Fruit fly (Drosophila melanogaster) whole organism, embryonic: ENCODE measurements around the gene Sf3b1.

Experiments used
- Atf-2 ChIP-seq: fragments of 200-800 bp; sonication (Bioruptor generic); optimal IDR thresholded peaks from 2 replicates; lab custom pipeline; 2016; ENCODE audit warnings: missing biosample characterization, missing genetic modification characterization
- Atf3 ChIP-seq: fragments of 200-800 bp; sonication (Bioruptor generic); optimal IDR thresholded peaks from 3 replicates; lab custom pipeline; 2016; ENCODE audit warnings: missing biosample characterization, missing genetic modification characterization
- CG11504 ChIP-seq: fragments of 200-800 bp; sonication (Bioruptor generic); optimal IDR thresholded peaks from 3 replicates; lab custom pipeline; 2019; ENCODE audit warnings: missing biosample characterization, mild to moderate bottlenecking, missing genetic modification characterization, moderate library complexity
- CG12071 ChIP-seq: fragments of 200-800 bp; sonication (Bioruptor generic); optimal IDR thresholded peaks from 3 replicates; lab custom pipeline; 2018; ENCODE audit warnings: missing biosample characterization, mild to moderate bottlenecking, missing genetic modification characterization
- CG13123 ChIP-seq: fragments of 200-800 bp; sonication (Bioruptor generic); optimal IDR thresholded peaks from 2 replicates; lab custom pipeline; 2016; ENCODE audit warnings: missing biosample characterization, missing genetic modification characterization
- CG14667 ChIP-seq: fragments of 200-800 bp; sonication (Bioruptor generic); IDR thresholded peaks from 2 replicates; pipeline ENCODE4 v1.3.6; 2022; ENCODE audit warnings: missing biosample characterization, missing genetic modification characterization
- CG16815 ChIP-seq: fragments of 200-800 bp; sonication (Bioruptor generic); optimal IDR thresholded peaks from 3 replicates; lab custom pipeline; 2017; ENCODE audit warnings: missing biosample characterization, mild to moderate bottlenecking, missing genetic modification characterization
- CG17568 ChIP-seq: fragments of 200-800 bp; sonication (Bioruptor generic); optimal IDR thresholded peaks from 2 replicates; lab custom pipeline; 2018; ENCODE audit warnings: missing biosample characterization, mild to moderate bottlenecking, missing genetic modification characterization, moderate library complexity
- CG2202 ChIP-seq: fragments of 200-800 bp; sonication (Bioruptor generic); optimal IDR thresholded peaks from 2 replicates; lab custom pipeline; 2018; ENCODE audit warnings: missing biosample characterization, mild to moderate bottlenecking, missing genetic modification characterization
- CG2712 ChIP-seq: fragments of 200-800 bp; optimal IDR thresholded peaks from 3 replicates; lab custom pipeline; 2019; ENCODE audit warnings: missing biosample characterization, mild to moderate bottlenecking, missing genetic modification characterization, moderate library complexity
- CG3065 ChIP-seq: fragments of 200-800 bp; sonication (Bioruptor generic); optimal IDR thresholded peaks from 2 replicates; lab custom pipeline; 2016; ENCODE audit warnings: missing biosample characterization, missing genetic modification characterization
- CG33213 ChIP-seq: fragments of 200-800 bp; sonication (Bioruptor generic); optimal IDR thresholded peaks from 3 replicates; lab custom pipeline; 2016; ENCODE audit warnings: missing biosample characterization, missing genetic modification characterization
- CG3838 ChIP-seq: fragments of 200-800 bp; sonication (Bioruptor generic); optimal IDR thresholded peaks from 3 replicates; lab custom pipeline; 2016; ENCODE audit warnings: missing biosample characterization, missing genetic modification characterization
- CG4360 ChIP-seq: fragments of 200-800 bp; sonication (Bioruptor generic); IDR thresholded peaks from 2 replicates; pipeline ENCODE4 v1.3.6; 2022; ENCODE audit warnings: missing biosample characterization, missing genetic modification characterization
- CG43689 ChIP-seq: fragments of 200-800 bp; sonication (Bioruptor generic); IDR thresholded peaks from 2 replicates; pipeline ENCODE4 v1.3.6; 2022; ENCODE audit warnings: missing biosample characterization, missing genetic modification characterization
- CG5180 ChIP-seq: fragments of 200-800 bp; sonication (Bioruptor generic); optimal IDR thresholded peaks from 3 replicates; lab custom pipeline; 2017; ENCODE audit warnings: missing biosample characterization, missing genetic modification characterization, mild to moderate bottlenecking, moderate library complexity, missing genetic modification reagents
- CG5953 ChIP-seq: fragments of 200-800 bp; sonication (Bioruptor generic); IDR thresholded peaks from 2 replicates; pipeline ENCODE4 v1.3.6; 2022; ENCODE audit warnings: missing biosample characterization, missing genetic modification characterization
- CG6175 ChIP-seq: fragments of 200-800 bp; sonication (Bioruptor generic); IDR thresholded peaks from 3 replicates; pipeline ENCODE4 v1.3.6; 2022; ENCODE audit warnings: missing biosample characterization, missing genetic modification characterization
- CG6272 ChIP-seq: fragments of 200-800 bp; sonication (Bioruptor generic); IDR thresholded peaks from 2 replicates; pipeline ENCODE4 v1.3.6; 2022; ENCODE audit warnings: missing biosample characterization, missing genetic modification characterization
- CG6654 ChIP-seq: fragments of 200-800 bp; sonication (Bioruptor generic); optimal IDR thresholded peaks from 2 replicates; lab custom pipeline; 2017; ENCODE audit warnings: missing biosample characterization, mild to moderate bottlenecking, missing genetic modification characterization
- CG7745 ChIP-seq: fragments of 200-800 bp; sonication (Bioruptor generic); optimal IDR thresholded peaks from 2 replicates; lab custom pipeline; 2018; ENCODE audit warnings: missing biosample characterization, mild to moderate bottlenecking, missing genetic modification characterization, moderate library complexity
- CG7963 ChIP-seq: fragments of 200-800 bp; sonication (Bioruptor generic); IDR thresholded peaks from 3 replicates; pipeline ENCODE4 v1.3.6; 2022; ENCODE audit warnings: missing biosample characterization, missing genetic modification characterization; ENCODE audit not compliant: partially characterized antibody
- Dip2 ChIP-seq: fragments of 200-800 bp; sonication (Bioruptor generic); IDR thresholded peaks from 2 replicates; pipeline ENCODE4 v1.3.6; 2022; ENCODE audit warnings: missing biosample characterization, missing genetic modification characterization
- E2f1 ChIP-seq: fragments of 200-800 bp; sonication (Bioruptor generic); IDR thresholded peaks from 2 replicates; pipeline ENCODE4 v1.3.6; 2022; ENCODE audit warnings: missing biosample characterization, missing genetic modification characterization
- H2.0 ChIP-seq: fragments of 200-800 bp; sonication (Bioruptor generic); IDR thresholded peaks from 2 replicates; pipeline ENCODE4 v1.3.6; 2022; ENCODE audit warnings: missing biosample characterization, missing genetic modification characterization
- HmgD ChIP-seq: fragments of 200-800 bp; sonication (Bioruptor generic); optimal IDR thresholded peaks from 3 replicates; lab custom pipeline; 2016; ENCODE audit warnings: missing biosample characterization, missing genetic modification characterization
- Hr39 ChIP-seq: fragments of >200 bp; optimal IDR thresholded peaks from 2 replicates; lab custom pipeline; 2017
- Hsf ChIP-seq: fragments of 200-800 bp; sonication (Bioruptor generic); optimal IDR thresholded peaks from 3 replicates; lab custom pipeline; 2016; ENCODE audit warnings: missing biosample characterization, missing genetic modification characterization
- PHDP ChIP-seq: fragments of 200-800 bp; sonication (Bioruptor generic); optimal IDR thresholded peaks from 3 replicates; lab custom pipeline; 2018; ENCODE audit warnings: missing biosample characterization, mild to moderate bottlenecking, missing genetic modification characterization, moderate library complexity
- aop ChIP-seq: fragments of 200-800 bp; sonication (Bioruptor generic); IDR thresholded peaks from 2 replicates; pipeline ENCODE4 v1.3.6; 2022; ENCODE audit warnings: missing biosample characterization, missing genetic modification characterization
- ap ChIP-seq: fragments of 200-800 bp; sonication (Bioruptor generic); IDR thresholded peaks from 2 replicates; pipeline ENCODE4 v1.3.6; 2022; ENCODE audit warnings: missing biosample characterization, missing genetic modification characterization
- dpn ChIP-seq, 2 experiments: fragments of 200-800 bp; sonication (Bioruptor generic); optimal IDR thresholded peaks; 3 replicates each; lab custom pipeline; 2016; ENCODE audit warnings: missing biosample characterization in 2 of 2, missing genetic modification characterization in 2 of 2
- ems ChIP-seq: fragments of 200-800 bp; sonication (Bioruptor generic); optimal IDR thresholded peaks from 3 replicates; lab custom pipeline; 2016; ENCODE audit warnings: missing biosample characterization, missing genetic modification characterization
- exex ChIP-seq: fragments of 200-800 bp; sonication (Bioruptor generic); optimal IDR thresholded peaks from 4 replicates; lab custom pipeline; 2018; ENCODE audit warnings: missing biosample characterization, mild to moderate bottlenecking, missing genetic modification characterization, moderate library complexity
- eyg ChIP-seq: fragments of 200-800 bp; sonication (Bioruptor generic); optimal IDR thresholded peaks from 3 replicates; lab custom pipeline; 2016; ENCODE audit warnings: missing biosample characterization, missing genetic modification characterization
- gcm ChIP-seq: fragments of 200-800 bp; sonication (Bioruptor generic); optimal IDR thresholded peaks from 2 replicates; lab custom pipeline; 2019; ENCODE audit warnings: missing biosample characterization, mild to moderate bottlenecking, missing genetic modification characterization, moderate library complexity
- gt ChIP-seq: fragments of 200-800 bp; sonication (Bioruptor generic); IDR thresholded peaks from 2 replicates; pipeline ENCODE4 v1.3.6; 2022; ENCODE audit warnings: missing biosample characterization, missing genetic modification characterization
- hth ChIP-seq: fragments of >200 bp; optimal IDR thresholded peaks from 2 replicates; lab custom pipeline; 2017; ENCODE audit warnings: inconsistent platforms
- klu ChIP-seq: fragments of 200-800 bp; sonication (Bioruptor generic); IDR thresholded peaks from 2 replicates; pipeline ENCODE4 v1.3.6; 2022; ENCODE audit warnings: missing biosample characterization, missing genetic modification characterization
- lola ChIP-seq, 3 experiments: fragments of >200 bp in 2 of 3; fragments of 200-800 bp in 1 of 3; sonication (Bioruptor generic) in 1 of 3; optimal IDR thresholded peaks; 2 replicates each; lab custom pipeline; 2017 to 2019; ENCODE audit warnings: missing biosample characterization in 3 of 3, missing genetic modification characterization in 3 of 3, mild to moderate bottlenecking in 1 of 3, moderate library complexity in 1 of 3
- nau ChIP-seq: fragments of 200-800 bp; sonication (Bioruptor generic); optimal IDR thresholded peaks from 3 replicates; lab custom pipeline; 2017; ENCODE audit warnings: missing biosample characterization, mild to moderate bottlenecking, missing genetic modification characterization, missing genetic modification reagents
- odd ChIP-seq: fragments of 200-800 bp; sonication (Bioruptor generic); optimal IDR thresholded peaks from 2 replicates; lab custom pipeline; 2017; ENCODE audit warnings: missing biosample characterization, mild to moderate bottlenecking, missing genetic modification characterization
- pfk ChIP-seq: fragments of 200-800 bp; sonication (Bioruptor generic); optimal IDR thresholded peaks from 2 replicates; lab custom pipeline; 2018; ENCODE audit warnings: missing biosample characterization, mild to moderate bottlenecking, missing genetic modification characterization, moderate library complexity
- pnt ChIP-seq: fragments of 200-800 bp; sonication (Bioruptor generic); optimal IDR thresholded peaks from 3 replicates; lab custom pipeline; 2016; ENCODE audit warnings: missing biosample characterization, missing genetic modification characterization
- sna ChIP-seq: fragments of 200-800 bp; sonication (Bioruptor generic); IDR thresholded peaks from 2 replicates; pipeline ENCODE4 v1.3.6; 2022; ENCODE audit warnings: missing biosample characterization, missing genetic modification characterization; ENCODE audit not compliant: partially characterized antibody
- ssp ChIP-seq: fragments of 200-800 bp; sonication (Bioruptor generic); IDR thresholded peaks from 2 replicates; pipeline ENCODE4 v1.3.6; 2022; ENCODE audit warnings: missing biosample characterization, missing genetic modification characterization
- trem ChIP-seq: fragments of 200-800 bp; optimal IDR thresholded peaks from 3 replicates; lab custom pipeline; 2019; ENCODE audit warnings: missing biosample characterization, mild to moderate bottlenecking, missing genetic modification characterization, moderate library complexity
- twi ChIP-seq: fragments of 200-800 bp; optimal IDR thresholded peaks from 2 replicates; lab custom pipeline; 2019; ENCODE audit warnings: missing biosample characterization, mild to moderate bottlenecking, missing genetic modification characterization, moderate library complexity
- tx ChIP-seq: fragments of 200-800 bp; sonication (Bioruptor generic); optimal IDR thresholded peaks from 2 replicates; lab custom pipeline; 2016; ENCODE audit warnings: missing biosample characterization, missing genetic modification characterization
- yki ChIP-seq: fragments of >200 bp; optimal IDR thresholded peaks from 3 replicates; lab custom pipeline; 2018
- zen ChIP-seq: fragments of 200-800 bp; sonication (Bioruptor generic); optimal IDR thresholded peaks from 3 replicates; lab custom pipeline; 2018; ENCODE audit warnings: missing biosample characterization, mild to moderate bottlenecking, missing genetic modification characterization, moderate library complexity

Sf3b1 gene

dm6 chr2L:523165-523835, 44.8 kb upstream of the Sf3b1 start (continued):
- TF ChIP-seq lola (GFP tag; optimal IDR thresholded peaks at IDR 0.05; lab: Kevin White, UChicago) (no peak), CG3838 (GFP tag; lab: Kevin White, UChicago) (peak; percentile 60), Hr39 (lab: Kevin White, UChicago) (no peak), H2.0 (GFP tag; lab: Robert Waterston, UW) (0 out of 2 replicates have a peak, but pooled peaks have one; percentile 8), CG16815 (GFP tag; lab: Kevin White, UChicago) (no peak), CG5180 (peak; percentile 91), trem (peak; percentile 45), eyg (GFP tag; lab: Kevin White, UChicago) (peak; percentile 45), sna (GFP tag; lab: Robert Waterston, UW) (peak; percentile 57; the same call in 1 of the 2 replicates), CG7745 (tag; lab: Kevin White, UChicago) (peak; percentile 28), CG4360 (GFP tag; lab: Robert Waterston, UW) (peak; percentile 33), CG14667 (GFP tag; lab: Robert Waterston, UW) (no peak), pnt (GFP tag; lab: Kevin White, UChicago) (no peak), CG5953 (no peak), CG3065 (GFP tag; lab: Kevin White, UChicago) (no peak), klu (no peak), CG11504 (peak; percentile 43), E2f1 (GFP tag; lab: Robert Waterston, UW) (0 out of 2 replicates have a peak, but pooled peaks have one; percentile 18), exex (tag; lab: Kevin White, UChicago) (peak; percentile 77), tx (GFP tag; lab: Kevin White, UChicago) (no peak), CG43689 (GFP tag; lab: Robert Waterston, UW) (no peak), gcm (no peak), CG33213 (peak; percentile 9), CG6272 (GFP tag; lab: Robert Waterston, UW) (no peak), CG13123 (GFP tag; lab: Kevin White, UChicago) (no peak), nau (GFP tag; lab: Kevin White, UChicago) (peak; percentile 73), CG6654 (no peak), gt (GFP tag; lab: Robert Waterston, UW) (no peak), zen (tag; lab: Kevin White, UChicago) (peak; percentile 12), CG17568 (no peak), Atf-2 (GFP tag; lab: Kevin White, UChicago) (peak; percentile 26), yki (lab: Kevin White, UChicago) (no peak), CG7963 (GFP tag; lab: Robert Waterston, UW) (no peak), Hsf (GFP tag; lab: Kevin White, UChicago) (no peak), aop (0 out of 2 replicates have a peak, but pooled peaks have one; percentile 32), ap (no peak), Dip2 (no peak), CG2712 (peak; percentile 48), odd (GFP tag; lab: Kevin White, UChicago) (peak; percentile 43), ems (GFP tag; lab: Kevin White, UChicago) (peak; percentile 40), pfk (peak; percentile 25), Atf3 (no peak), ssp (GFP tag; lab: Robert Waterston, UW) (no peak), CG6175 (GFP tag; lab: Robert Waterston, UW) (no peak), hth (no peak), twi (tag; lab: Kevin White, UChicago) (no peak), HmgD (GFP tag; lab: Kevin White, UChicago) (peak; percentile 31), PHDP (tag; lab: Kevin White, UChicago) (peak; percentile 28), dpn (GFP tag; optimal IDR thresholded peaks at IDR 0.05; lab: Kevin White, UChicago) (no peak), CG12071 (GFP tag; lab: Kevin White, UChicago) (peak; percentile 71), CG2202 (tag; lab: Kevin White, UChicago) (no peak)
